Worm (Caenorhabditis elegans): Measurements from ENCODE around the gene eif-2Bepsilon.

DNA sequence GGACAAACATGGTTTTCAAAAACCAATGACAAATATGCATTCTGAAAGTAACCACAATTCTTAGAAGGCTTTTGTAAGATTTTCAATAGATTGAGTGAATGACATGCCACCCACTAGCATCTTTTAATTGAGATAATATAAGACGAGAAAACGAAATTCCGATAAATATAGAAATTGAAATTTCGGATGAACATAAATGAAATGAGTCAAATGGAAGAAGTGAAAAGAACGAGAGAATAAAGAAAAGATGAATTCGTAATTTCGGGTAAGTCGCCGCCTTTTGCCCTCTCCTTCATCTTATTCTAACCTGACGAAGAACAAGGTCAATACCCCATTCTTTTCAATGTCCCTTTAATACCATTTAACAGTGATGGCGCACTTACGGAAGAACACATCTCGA is 19.3 kb upstream of the eif-2Bepsilon start:
- no peak for TF ChIP-seq ceh-82 (tag; optimal IDR thresholded peaks at IDR 0.05)
- no peak for TF ChIP-seq lin-13 (GFP tag; optimal IDR thresholded peaks at IDR 0.05)
- TF ChIP-seq fos-1 (tag; optimal IDR thresholded peaks at IDR 0.05): no peak
- TF ChIP-seq nhr-12 (tag; optimal IDR thresholded peaks at IDR 0.05): no peak
- no peak for TF ChIP-seq zag-1 (tag; optimal IDR thresholded peaks at IDR 0.05)
- no peak for TF ChIP-seq F13H6.1 (tag; optimal IDR thresholded peaks at IDR 0.05)
- no peak for TF ChIP-seq ztf-11 (tag; optimal IDR thresholded peaks at IDR 0.05)
- no peak for TF ChIP-seq egl-27 (tag; optimal IDR thresholded peaks at IDR 0.05)
- no peak for TF ChIP-seq nhr-129 (tag; optimal IDR thresholded peaks at IDR 0.05)
- no peak for TF ChIP-seq nhr-21 (tag; optimal IDR thresholded peaks at IDR 0.05)
